Worm (Caenorhabditis elegans) whole organism, L3 larva: ENCODE measurements around the gene math-49.

Experiments
- nhr-12 ChIP-seq: fragments of 150-350 bp; optimal IDR thresholded peaks from 2 replicates; lab custom pipeline; 2014; ENCODE audit warnings: missing biosample characterization, missing genetic modification characterization
- nhr-237 ChIP-seq: fragments of 150-350 bp; optimal IDR thresholded peaks from 2 replicates; lab custom pipeline; 2014; ENCODE audit warnings: missing biosample characterization, missing genetic modification characterization
- nhr-77 ChIP-seq: fragments of 150-350 bp; optimal IDR thresholded peaks from 2 replicates; lab custom pipeline; 2014; ENCODE audit warnings: missing biosample characterization, missing genetic modification characterization
- unc-62 ChIP-seq: fragments of 150-350 bp; sonication (generic microtip); optimal IDR thresholded peaks from 4 replicates; lab custom pipeline; 2014; ENCODE audit warnings: missing biosample characterization, missing genetic modification reagents, missing genetic modification characterization

- no peak for TF ChIP-seq nhr-12 (tag; lab: Kevin White, UChicago)
- no peak for TF ChIP-seq unc-62 (GFP tag; lab: Kevin White, UChicago)
- no peak for TF ChIP-seq nhr-237 (tag; lab: Kevin White, UChicago)
- no peak for TF ChIP-seq nhr-77 (tag; lab: Kevin White, UChicago)
Observed at ce11 chrII:1986979-1987378, 31.5 kb upstream of the math-49 start, which contains the start of gene Y16E11A.4.
